Fruit fly (Drosophila melanogaster) whole organism, prepupa: ENCODE results near the gene CG17147.

Experiments used
- CG8119 ChIP-seq: fragments of 200-800 bp; sonication (Bioruptor generic); IDR thresholded peaks from 3 replicates; pipeline ENCODE4 v1.3.6; 2022; ENCODE audit warnings: missing biosample characterization, missing genetic modification characterization
- Ets21C ChIP-seq: fragments of 200-800 bp; sonication (Bioruptor generic); optimal IDR thresholded peaks from 3 replicates; lab custom pipeline; 2016; ENCODE audit warnings: missing biosample characterization, missing genetic modification characterization

dm6 chr3L:20196321-20196720 lies 27.4 kb upstream of the CG17147 start:
- TF ChIP-seq CG8119 (GFP tag; lab: Robert Waterston, UW) (no peak), Ets21C (GFP tag; lab: Kevin White, UChicago) (no peak)
